Worm (Caenorhabditis elegans): ENCODE results near the gene oac-51.
A peak's percentile ranks its signal among the peaks of the same experiment; 100 is the strongest.

DNA sequence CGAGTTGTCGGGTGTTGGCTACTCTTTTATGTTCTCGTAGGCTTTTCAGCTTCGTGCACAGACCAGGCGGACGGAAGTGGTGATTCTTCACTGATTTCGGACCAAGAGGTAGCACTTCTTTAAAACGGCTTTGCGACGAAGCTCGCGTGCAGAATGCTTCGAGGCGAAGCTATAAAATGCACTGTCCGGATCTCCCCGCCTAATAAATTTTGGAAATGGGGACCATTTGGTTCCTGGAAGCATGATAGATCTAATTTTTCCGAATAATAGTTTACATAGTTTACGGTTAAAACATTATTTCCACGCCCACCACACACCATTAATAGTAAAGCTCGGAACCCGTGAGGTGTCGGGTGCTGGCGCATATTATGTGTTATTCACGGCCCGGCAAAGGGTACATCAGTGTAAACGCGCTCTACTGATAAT, 11.0 kb downstream of the oac-51 start:
- no peak for TF ChIP-seq hnd-1 (tag; optimal IDR thresholded peaks at IDR 0.05)
- peak; percentile 53 for TF ChIP-seq ama-1 (optimal IDR thresholded peaks at IDR 0.05)
- no peak for TF ChIP-seq scrt-1 (GFP tag; IDR thresholded peaks at IDR 0.05)
- TF ChIP-seq tbx-11 (GFP tag; IDR thresholded peaks at IDR 0.05), result no peak
- TF ChIP-seq ets-7 (tag; optimal IDR thresholded peaks at IDR 0.05), result no peak
- TF ChIP-seq B0310.2 (tag; optimal IDR thresholded peaks at IDR 0.05), result no peak
